Fruit fly (Drosophila melanogaster) whole organism, embryonic: ENCODE measurements around the gene Best4.
A peak's percentile ranks its signal among the peaks of the same experiment; 100 is the strongest.

ENCODE experiments used
- Blimp-1 ChIP-seq: fragments of 200-800 bp; sonication (Bioruptor generic); optimal IDR thresholded peaks from 3 replicates; lab custom pipeline; 2018; ENCODE audit warnings: missing biosample characterization, missing genetic modification characterization, mild to moderate bottlenecking, moderate library complexity, missing genetic modification reagents
- BtbVII ChIP-seq: fragments of 200-800 bp; sonication (Bioruptor generic); optimal IDR thresholded peaks from 3 replicates; lab custom pipeline; 2017; ENCODE audit warnings: missing biosample characterization, mild to moderate bottlenecking, missing genetic modification characterization
- Bteb2 ChIP-seq: fragments of 200-800 bp; sonication (Bioruptor generic); optimal IDR thresholded peaks from 2 replicates; lab custom pipeline; 2016; ENCODE audit warnings: missing biosample characterization, missing genetic modification characterization
- CG11560 ChIP-seq: fragments of 200-800 bp; sonication (Bioruptor generic); IDR thresholded peaks from 3 replicates; pipeline ENCODE4 v1.3.6; 2022; ENCODE audit warnings: missing biosample characterization, missing genetic modification characterization
- CG12391 ChIP-seq: fragments of 200-800 bp; sonication (Bioruptor generic); optimal IDR thresholded peaks from 3 replicates; lab custom pipeline; 2018; ENCODE audit warnings: missing biosample characterization, mild to moderate bottlenecking, missing genetic modification characterization, moderate library complexity
- CG13424 ChIP-seq: fragments of 200-800 bp; sonication (Bioruptor generic); optimal IDR thresholded peaks from 2 replicates; lab custom pipeline; 2019; ENCODE audit warnings: missing biosample characterization, mild to moderate bottlenecking, missing genetic modification characterization, moderate library complexity
- CG14710 ChIP-seq: fragments of 200-800 bp; sonication (Bioruptor generic); optimal IDR thresholded peaks from 3 replicates; lab custom pipeline; 2019; ENCODE audit warnings: missing biosample characterization, mild to moderate bottlenecking, missing genetic modification characterization, moderate library complexity
- CG17829 ChIP-seq: fragments of 200-800 bp; optimal IDR thresholded peaks from 2 replicates; lab custom pipeline; 2019; ENCODE audit warnings: missing biosample characterization, mild to moderate bottlenecking, missing genetic modification characterization, moderate library complexity
- CG1792 ChIP-seq: fragments of 200-800 bp; sonication (Bioruptor generic); optimal IDR thresholded peaks from 2 replicates; lab custom pipeline; 2016; ENCODE audit warnings: missing biosample characterization, missing genetic modification characterization
- CG18619 ChIP-seq: fragments of 200-800 bp; sonication (Bioruptor generic); optimal IDR thresholded peaks from 3 replicates; lab custom pipeline; 2017; ENCODE audit warnings: missing biosample characterization, mild to moderate bottlenecking, missing genetic modification characterization
- CG32772 ChIP-seq: fragments of 200-800 bp; sonication (Bioruptor generic); IDR thresholded peaks from 2 replicates; pipeline ENCODE4 v1.3.6; 2022; ENCODE audit warnings: missing biosample characterization, missing genetic modification characterization
- CG3407 ChIP-seq: fragments of 200-800 bp; sonication (Bioruptor generic); optimal IDR thresholded peaks from 2 replicates; lab custom pipeline; 2018; ENCODE audit warnings: missing biosample characterization, mild to moderate bottlenecking, missing genetic modification characterization
- CG43689 ChIP-seq: fragments of 200-800 bp; sonication (Bioruptor generic); IDR thresholded peaks from 2 replicates; pipeline ENCODE4 v1.3.6; 2022; ENCODE audit warnings: missing biosample characterization, missing genetic modification characterization
- CG6813 ChIP-seq: fragments of 200-800 bp; sonication (Bioruptor generic); optimal IDR thresholded peaks from 2 replicates; lab custom pipeline; 2017; ENCODE audit warnings: missing biosample characterization, missing genetic modification characterization, mild to moderate bottlenecking, moderate library complexity, missing genetic modification reagents
- CG7745 ChIP-seq: fragments of 200-800 bp; sonication (Bioruptor generic); optimal IDR thresholded peaks from 2 replicates; lab custom pipeline; 2018; ENCODE audit warnings: missing biosample characterization, mild to moderate bottlenecking, missing genetic modification characterization, moderate library complexity
- CG9609 ChIP-seq: fragments of 200-800 bp; sonication (Bioruptor generic); optimal IDR thresholded peaks from 3 replicates; lab custom pipeline; 2016; ENCODE audit warnings: missing biosample characterization, missing genetic modification characterization
- D ChIP-seq, 2 experiments: fragments of 200-800 bp in 1 of 2; fragments of >200 bp in 1 of 2; sonication (Bioruptor generic) in 1 of 2; optimal IDR thresholded peaks; 2 replicates in 1 of 2; 3 replicates in 1 of 2; lab custom pipeline; 2017; ENCODE audit warnings: mild to moderate bottlenecking in 1 of 2, missing biosample characterization in 1 of 2, missing genetic modification characterization in 1 of 2, missing genetic modification reagents in 1 of 2
- Dad ChIP-seq: fragments of 200-800 bp; sonication (Bioruptor generic); optimal IDR thresholded peaks from 3 replicates; lab custom pipeline; 2016; ENCODE audit warnings: missing biosample characterization, missing genetic modification characterization
- H15 ChIP-seq: fragments of 200-800 bp; sonication (Bioruptor generic); IDR thresholded peaks from 3 replicates; pipeline ENCODE4 v1.3.6; 2022; ENCODE audit warnings: missing biosample characterization, missing genetic modification characterization
- Lhr ChIP-seq: fragments of 200-800 bp; sonication (Bioruptor generic); optimal IDR thresholded peaks from 3 replicates; lab custom pipeline; 2017; ENCODE audit warnings: mild to moderate bottlenecking, missing biosample characterization, missing genetic modification reagents, missing genetic modification characterization
- Opbp ChIP-seq: fragments of 200-800 bp; sonication (Bioruptor generic); IDR thresholded peaks from 3 replicates; pipeline ENCODE4 v1.3.6; 2022; ENCODE audit warnings: missing biosample characterization, missing genetic modification characterization; ENCODE audit not compliant: partially characterized antibody
- Ssrp ChIP-seq: fragments of 200-800 bp; sonication (Bioruptor generic); optimal IDR thresholded peaks from 2 replicates; lab custom pipeline; 2018; ENCODE audit warnings: missing biosample characterization, mild to moderate bottlenecking, missing genetic modification characterization, moderate library complexity
- az2 ChIP-seq: fragments of 200-800 bp; sonication (Bioruptor generic); optimal IDR thresholded peaks from 3 replicates; lab custom pipeline; 2016; ENCODE audit warnings: missing biosample characterization, missing genetic modification characterization
- bsh ChIP-seq, 2 experiments: fragments of 200-800 bp; sonication (Bioruptor generic); optimal IDR thresholded peaks; 2 replicates each; lab custom pipeline; 2017 to 2018; ENCODE audit warnings: mild to moderate bottlenecking in 2 of 2, missing biosample characterization in 2 of 2, missing genetic modification characterization in 2 of 2, moderate library complexity in 1 of 2
- btn ChIP-seq: fragments of 200-800 bp; sonication (Bioruptor generic); optimal IDR thresholded peaks from 2 replicates; lab custom pipeline; 2016; ENCODE audit warnings: missing biosample characterization, missing genetic modification characterization
- dmrt11E ChIP-seq: fragments of 200-800 bp; sonication (Bioruptor generic); optimal IDR thresholded peaks from 3 replicates; lab custom pipeline; 2018; ENCODE audit warnings: missing biosample characterization, mild to moderate bottlenecking, missing genetic modification characterization, moderate library complexity
- emc ChIP-seq: fragments of 200-800 bp; sonication (Bioruptor generic); optimal IDR thresholded peaks from 2 replicates; lab custom pipeline; 2016; ENCODE audit warnings: missing biosample characterization, missing genetic modification characterization
- eve ChIP-seq, 2 experiments: fragments of >200 bp; optimal IDR thresholded peaks; 2 replicates each; lab custom pipeline; 2017; ENCODE audit warnings: missing biosample characterization in 2 of 2, missing genetic modification characterization in 2 of 2
- exex ChIP-seq: fragments of 200-800 bp; sonication (Bioruptor generic); optimal IDR thresholded peaks from 4 replicates; lab custom pipeline; 2018; ENCODE audit warnings: missing biosample characterization, mild to moderate bottlenecking, missing genetic modification characterization, moderate library complexity
- fd96Cb ChIP-seq: fragments of 200-800 bp; sonication (Bioruptor generic); optimal IDR thresholded peaks from 2 replicates; lab custom pipeline; 2018; ENCODE audit warnings: missing biosample characterization, mild to moderate bottlenecking, missing genetic modification characterization, moderate library complexity
- gcm ChIP-seq: fragments of 200-800 bp; sonication (Bioruptor generic); optimal IDR thresholded peaks from 2 replicates; lab custom pipeline; 2019; ENCODE audit warnings: missing biosample characterization, mild to moderate bottlenecking, missing genetic modification characterization, moderate library complexity
- gem ChIP-seq: fragments of 200-800 bp; sonication (Bioruptor generic); optimal IDR thresholded peaks from 2 replicates; lab custom pipeline; 2019; ENCODE audit warnings: missing biosample characterization, mild to moderate bottlenecking, missing genetic modification characterization, moderate library complexity
- gsb-n ChIP-seq: fragments of 200-800 bp; sonication (Bioruptor generic); optimal IDR thresholded peaks from 3 replicates; lab custom pipeline; 2018; ENCODE audit warnings: missing biosample characterization, mild to moderate bottlenecking, missing genetic modification characterization
- ham ChIP-seq: fragments of 200-800 bp; sonication (Bioruptor generic); IDR thresholded peaks from 2 replicates; pipeline ENCODE4 v1.3.6; 2022; ENCODE audit warnings: missing biosample characterization, missing genetic modification characterization
- lola ChIP-seq, 3 experiments: fragments of >200 bp in 2 of 3; fragments of 200-800 bp in 1 of 3; sonication (Bioruptor generic) in 1 of 3; optimal IDR thresholded peaks; 2 replicates each; lab custom pipeline; 2017 to 2019; ENCODE audit warnings: missing biosample characterization in 3 of 3, missing genetic modification characterization in 3 of 3, mild to moderate bottlenecking in 1 of 3, moderate library complexity in 1 of 3
- odd ChIP-seq: fragments of 200-800 bp; sonication (Bioruptor generic); optimal IDR thresholded peaks from 2 replicates; lab custom pipeline; 2017; ENCODE audit warnings: missing biosample characterization, mild to moderate bottlenecking, missing genetic modification characterization
- sc ChIP-seq, 3 experiments: fragments of >200 bp in 2 of 3; fragments of 200-800 bp in 1 of 3; sonication (Bioruptor generic) in 1 of 3; optimal IDR thresholded peaks; 2 replicates in 2 of 3; 3 replicates in 1 of 3; lab custom pipeline; 2017; ENCODE audit warnings: mild to moderate bottlenecking in 1 of 3, missing biosample characterization in 1 of 3, missing genetic modification characterization in 1 of 3, missing genetic modification reagents in 1 of 3
- stc ChIP-seq: fragments of 200-800 bp; sonication (Bioruptor generic); IDR thresholded peaks from 2 replicates; pipeline ENCODE4 v1.3.6; 2022; ENCODE audit warnings: missing biosample characterization, missing genetic modification characterization
- vfl ChIP-seq: fragments of 200-800 bp; sonication (Bioruptor generic); optimal IDR thresholded peaks from 2 replicates; lab custom pipeline; 2016; ENCODE audit warnings: missing biosample characterization, missing genetic modification characterization
- vvl ChIP-seq: fragments of 200-800 bp; sonication (Bioruptor generic); IDR thresholded peaks from 2 replicates; pipeline ENCODE4 v1.3.6; 2022; ENCODE audit warnings: missing biosample characterization, missing genetic modification characterization
- yki ChIP-seq: fragments of >200 bp; optimal IDR thresholded peaks from 3 replicates; lab custom pipeline; 2018
- z ChIP-seq: fragments of 200-800 bp; sonication (Bioruptor generic); IDR thresholded peaks from 3 replicates; pipeline ENCODE4 v1.3.6; 2022; ENCODE audit warnings: missing biosample characterization, missing genetic modification characterization
- zfh1 ChIP-seq: fragments of 200-800 bp; sonication (Bioruptor generic); IDR thresholded peaks from 3 replicates; pipeline ENCODE4 v1.3.6; 2022; ENCODE audit warnings: missing biosample characterization, missing genetic modification characterization

The Best4 gene

dm6 chr3L:15253606-15254054, 45.1 kb upstream of the Best4 start (continued):
- TF ChIP-seq zfh1 (GFP tag; lab: Robert Waterston, UW) (peak; percentile 27; the same call in 1 of the 3 replicates), dmrt11E (tag; lab: Kevin White, UChicago) (peak; percentile 76), stc (GFP tag; lab: Robert Waterston, UW) (no peak), yki (lab: Kevin White, UChicago) (no peak), ham (GFP tag; lab: Robert Waterston, UW) (no peak), lola (GFP tag; optimal IDR thresholded peaks at IDR 0.05; lab: Kevin White, UChicago) (peak in 1 of 3 experiments; percentile 82), emc (GFP tag; lab: Kevin White, UChicago) (no peak), Blimp-1 (no peak), eve (GFP tag; optimal IDR thresholded peaks at IDR 0.05; lab: Kevin White, UChicago) (peak in 1 of 2 experiments; percentile 16), CG12391 (tag; lab: Kevin White, UChicago) (peak; percentile 35), Lhr (GFP tag; lab: Kevin White, UChicago) (no peak), gem (tag; lab: Kevin White, UChicago) (peak; percentile 54), Bteb2 (GFP tag; lab: Kevin White, UChicago) (no peak), odd (no peak), fd96Cb (peak; percentile 6), gcm (GFP tag; lab: Kevin White, UChicago) (peak; percentile 5), gsb-n (tag; lab: Kevin White, UChicago) (no peak), sc (optimal IDR thresholded peaks at IDR 0.05; lab: Kevin White, UChicago) (no peak), sc (GFP tag; optimal IDR thresholded peaks at IDR 0.05; lab: Kevin White, UChicago) (peak; percentile 7), CG7745 (no peak), CG17829 (peak; percentile 13), CG13424 (no peak), CG1792 (no peak), CG14710 (peak; percentile 46), CG18619 (GFP tag; lab: Kevin White, UChicago) (no peak), z (GFP tag; lab: Robert Waterston, UW) (no peak), D (optimal IDR thresholded peaks at IDR 0.05; lab: Kevin White, UChicago) (no peak), D (GFP tag; optimal IDR thresholded peaks at IDR 0.05; lab: Kevin White, UChicago) (peak; percentile 36), CG9609 (GFP tag; lab: Kevin White, UChicago) (no peak), az2 (GFP tag; lab: Kevin White, UChicago) (peak; percentile 13), Ssrp (tag; lab: Kevin White, UChicago) (peak; percentile 16), CG32772 (GFP tag; lab: Robert Waterston, UW) (no peak), vfl (GFP tag; lab: Kevin White, UChicago) (no peak), CG11560 (no peak), bsh (GFP tag; optimal IDR thresholded peaks at IDR 0.05; lab: Kevin White, UChicago) (peak in 1 of 2 experiments; percentile 19), CG6813 (GFP tag; lab: Kevin White, UChicago) (no peak), CG43689 (GFP tag; lab: Robert Waterston, UW) (no peak), BtbVII (no peak), H15 (GFP tag; lab: Robert Waterston, UW) (no peak), btn (no peak), Opbp (no peak), vvl (GFP tag; lab: Robert Waterston, UW) (no peak), exex (tag; lab: Kevin White, UChicago) (no peak), CG3407 (GFP tag; lab: Kevin White, UChicago) (peak; percentile 9), Dad (GFP tag; lab: Kevin White, UChicago) (no peak)
- TF ChIP-seq, all 482 proteins: peak for 52
